Worm (Caenorhabditis elegans) whole organism, L1 larva: Measurements from ENCODE around the gene cyp-42A1.
"Not testable (repeated sequence)": the region's sequence is repeated elsewhere in the genome, so short reads cannot be mapped to it uniquely, and the experiment has no call there.

Experiments
- lir-3 ChIP-seq: sonication (generic microtip); optimal IDR thresholded peaks from 2 replicates; lab custom pipeline; 2016; ENCODE audit warnings: mild to moderate bottlenecking, missing genetic modification characterization, moderate library complexity, missing compliant biosample characterization; ENCODE audit not compliant: poor library complexity
- lsy-2 ChIP-seq, 2 experiments: fragments of 150-350 bp; optimal IDR thresholded peaks; 2 replicates each; lab custom pipeline; 2014; ENCODE audit warnings: missing biosample characterization in 2 of 2, missing genetic modification characterization in 2 of 2
- nhr-12 ChIP-seq: sonication (generic microtip); optimal IDR thresholded peaks from 2 replicates; lab custom pipeline; 2017; ENCODE audit warnings: missing biosample characterization, missing genetic modification characterization

- not testable (repeated sequence) for TF ChIP-seq lsy-2 (tag; optimal IDR thresholded peaks at IDR 0.05; lab: Kevin White, UChicago); nhr-12; lir-3 (tag; lab: Kevin White, UChicago)
These were observed 28.8 kb upstream of the cyp-42A1 start for ce11 chrV:18882990-18883389.
